Fruit fly (Drosophila melanogaster) whole organism, embryonic: Measurements from ENCODE around the gene CG15553.

ENCODE experiments used
- Ada2b ChIP-seq: fragments of 200-800 bp; sonication (Bioruptor generic); IDR thresholded peaks from 2 replicates; pipeline ENCODE4 v1.3.6; 2022; ENCODE audit warnings: missing biosample characterization, missing genetic modification characterization
- B-H1 ChIP-seq: fragments of 200-800 bp; sonication (Bioruptor generic); IDR thresholded peaks from 3 replicates; pipeline ENCODE4 v1.3.6; 2022; ENCODE audit warnings: missing biosample characterization, missing genetic modification characterization
- Blimp-1 ChIP-seq: fragments of 200-800 bp; sonication (Bioruptor generic); optimal IDR thresholded peaks from 3 replicates; lab custom pipeline; 2018; ENCODE audit warnings: missing biosample characterization, missing genetic modification characterization, mild to moderate bottlenecking, moderate library complexity, missing genetic modification reagents
- BtbVII ChIP-seq: fragments of 200-800 bp; sonication (Bioruptor generic); optimal IDR thresholded peaks from 3 replicates; lab custom pipeline; 2017; ENCODE audit warnings: missing biosample characterization, mild to moderate bottlenecking, missing genetic modification characterization
- CG10565 ChIP-seq: fragments of 200-800 bp; sonication (Bioruptor generic); optimal IDR thresholded peaks from 3 replicates; lab custom pipeline; 2016; ENCODE audit warnings: missing biosample characterization, mild to moderate bottlenecking, missing genetic modification characterization
- CG13287 ChIP-seq: fragments of 200-800 bp; sonication (Bioruptor generic); IDR thresholded peaks from 2 replicates; pipeline ENCODE4 v1.3.6; 2022; ENCODE audit warnings: missing biosample characterization, missing genetic modification characterization; ENCODE audit not compliant: partially characterized antibody
- CG1529 ChIP-seq: fragments of 200-800 bp; sonication (Bioruptor generic); optimal IDR thresholded peaks from 3 replicates; lab custom pipeline; 2018; ENCODE audit warnings: missing biosample characterization, missing genetic modification characterization
- CG17385 ChIP-seq: fragments of 200-800 bp; sonication (Bioruptor generic); optimal IDR thresholded peaks from 3 replicates; lab custom pipeline; 2018; ENCODE audit warnings: missing biosample characterization, mild to moderate bottlenecking, missing genetic modification characterization
- CG18599 ChIP-seq: fragments of 200-800 bp; sonication (Bioruptor generic); optimal IDR thresholded peaks from 3 replicates; lab custom pipeline; 2017; ENCODE audit warnings: missing biosample characterization, missing genetic modification characterization, mild to moderate bottlenecking, moderate library complexity, missing genetic modification reagents
- CG18764 ChIP-seq: fragments of 200-800 bp; sonication (Bioruptor generic); optimal IDR thresholded peaks from 3 replicates; lab custom pipeline; 2016; ENCODE audit warnings: missing biosample characterization, missing genetic modification characterization
- CG31224 ChIP-seq: fragments of 200-800 bp; sonication (Bioruptor generic); IDR thresholded peaks from 2 replicates; pipeline ENCODE4 v1.3.6; 2022; ENCODE audit warnings: missing biosample characterization, missing genetic modification characterization
- CG33557 ChIP-seq: fragments of 200-800 bp; sonication (Bioruptor generic); optimal IDR thresholded peaks from 2 replicates; lab custom pipeline; 2019; ENCODE audit warnings: missing biosample characterization, mild to moderate bottlenecking, missing genetic modification characterization, moderate library complexity
- CG3847 ChIP-seq: fragments of 200-800 bp; sonication (Bioruptor generic); IDR thresholded peaks from 2 replicates; pipeline ENCODE4 v1.3.6; 2022; ENCODE audit warnings: missing biosample characterization, missing genetic modification characterization
- CG4424 ChIP-seq: fragments of 200-800 bp; sonication (Bioruptor generic); optimal IDR thresholded peaks from 3 replicates; lab custom pipeline; 2016; ENCODE audit warnings: missing biosample characterization, missing genetic modification characterization
- CG6272 ChIP-seq: fragments of 200-800 bp; sonication (Bioruptor generic); IDR thresholded peaks from 2 replicates; pipeline ENCODE4 v1.3.6; 2022; ENCODE audit warnings: missing biosample characterization, missing genetic modification characterization
- CG6654 ChIP-seq: fragments of 200-800 bp; sonication (Bioruptor generic); optimal IDR thresholded peaks from 2 replicates; lab custom pipeline; 2017; ENCODE audit warnings: missing biosample characterization, mild to moderate bottlenecking, missing genetic modification characterization
- CG7556 ChIP-seq: fragments of 200-800 bp; sonication (Bioruptor generic); optimal IDR thresholded peaks from 2 replicates; lab custom pipeline; 2017; ENCODE audit warnings: missing biosample characterization, mild to moderate bottlenecking, missing genetic modification characterization
- CG7839 ChIP-seq: fragments of 200-800 bp; sonication (Bioruptor generic); optimal IDR thresholded peaks from 3 replicates; lab custom pipeline; 2018; ENCODE audit warnings: missing biosample characterization, mild to moderate bottlenecking, missing genetic modification characterization, moderate library complexity
- CG7987 ChIP-seq: fragments of 200-800 bp; sonication (Bioruptor generic); optimal IDR thresholded peaks from 2 replicates; lab custom pipeline; 2018; ENCODE audit warnings: missing biosample characterization, mild to moderate bottlenecking, missing genetic modification characterization, moderate library complexity
- H2.0 ChIP-seq: fragments of 200-800 bp; sonication (Bioruptor generic); IDR thresholded peaks from 2 replicates; pipeline ENCODE4 v1.3.6; 2022; ENCODE audit warnings: missing biosample characterization, missing genetic modification characterization
- Hr3 ChIP-seq: fragments of 200-800 bp; sonication (Bioruptor generic); optimal IDR thresholded peaks from 3 replicates; lab custom pipeline; 2016; ENCODE audit warnings: missing biosample characterization, missing genetic modification characterization
- NfI ChIP-seq: fragments of 200-800 bp; sonication (Bioruptor generic); optimal IDR thresholded peaks from 3 replicates; lab custom pipeline; 2018; ENCODE audit warnings: missing biosample characterization, mild to moderate bottlenecking, missing genetic modification characterization, moderate library complexity
- Opbp ChIP-seq: fragments of 200-800 bp; sonication (Bioruptor generic); IDR thresholded peaks from 3 replicates; pipeline ENCODE4 v1.3.6; 2022; ENCODE audit warnings: missing biosample characterization, missing genetic modification characterization; ENCODE audit not compliant: partially characterized antibody
- Optix ChIP-seq: fragments of 200-800 bp; sonication (Bioruptor generic); IDR thresholded peaks from 3 replicates; pipeline ENCODE4 v1.3.6; 2022; ENCODE audit warnings: missing biosample characterization, missing genetic modification characterization
- Rx ChIP-seq: fragments of 200-800 bp; sonication (Bioruptor generic); IDR thresholded peaks from 2 replicates; pipeline ENCODE4 v1.3.6; 2022; ENCODE audit warnings: missing biosample characterization, missing genetic modification characterization
- Xbp1 ChIP-seq: fragments of 200-800 bp; sonication (Bioruptor generic); optimal IDR thresholded peaks from 3 replicates; lab custom pipeline; 2016; ENCODE audit warnings: missing biosample characterization, mild to moderate bottlenecking, missing genetic modification characterization
- al ChIP-seq: fragments of 200-800 bp; sonication (Bioruptor generic); IDR thresholded peaks from 2 replicates; pipeline ENCODE4 v1.3.6; 2022; ENCODE audit warnings: missing biosample characterization, missing genetic modification characterization
- ash1 ChIP-seq: fragments of 200-800 bp; sonication (Bioruptor generic); optimal IDR thresholded peaks from 2 replicates; lab custom pipeline; 2018; ENCODE audit warnings: missing biosample characterization, mild to moderate bottlenecking, missing genetic modification characterization
- chif ChIP-seq, 2 experiments: fragments of 200-800 bp; sonication (Bioruptor generic); optimal IDR thresholded peaks; 3 replicates each; lab custom pipeline; 2016; ENCODE audit warnings: missing biosample characterization in 2 of 2, missing genetic modification characterization in 2 of 2
- dmrt99B ChIP-seq: fragments of 200-800 bp; sonication (Bioruptor generic); optimal IDR thresholded peaks from 2 replicates; lab custom pipeline; 2018; ENCODE audit warnings: missing biosample characterization, mild to moderate bottlenecking, missing genetic modification characterization, moderate library complexity
- fd3F ChIP-seq: fragments of 200-800 bp; sonication (Bioruptor generic); optimal IDR thresholded peaks from 2 replicates; lab custom pipeline; 2018; ENCODE audit warnings: missing biosample characterization, mild to moderate bottlenecking, missing genetic modification characterization, moderate library complexity
- gem ChIP-seq: fragments of 200-800 bp; sonication (Bioruptor generic); optimal IDR thresholded peaks from 2 replicates; lab custom pipeline; 2019; ENCODE audit warnings: missing biosample characterization, mild to moderate bottlenecking, missing genetic modification characterization, moderate library complexity
- grau ChIP-seq: fragments of 200-800 bp; optimal IDR thresholded peaks from 3 replicates; lab custom pipeline; 2019; ENCODE audit warnings: missing biosample characterization, mild to moderate bottlenecking, missing genetic modification characterization, moderate library complexity
- gt ChIP-seq: fragments of 200-800 bp; sonication (Bioruptor generic); IDR thresholded peaks from 2 replicates; pipeline ENCODE4 v1.3.6; 2022; ENCODE audit warnings: missing biosample characterization, missing genetic modification characterization
- her ChIP-seq: fragments of 200-800 bp; sonication (Bioruptor generic); optimal IDR thresholded peaks from 2 replicates; lab custom pipeline; 2016; ENCODE audit warnings: missing biosample characterization, missing genetic modification characterization
- inv ChIP-seq: fragments of 200-800 bp; sonication (Bioruptor generic); IDR thresholded peaks from 2 replicates; pipeline ENCODE4 v1.3.6; 2022; ENCODE audit warnings: missing biosample characterization, missing genetic modification characterization; ENCODE audit not compliant: partially characterized antibody
- lbe ChIP-seq: fragments of 200-800 bp; sonication (Bioruptor generic); optimal IDR thresholded peaks from 2 replicates; lab custom pipeline; 2016; ENCODE audit warnings: missing biosample characterization, mild to moderate bottlenecking, missing genetic modification characterization
- maf-S ChIP-seq: fragments of 200-800 bp; sonication (Bioruptor generic); optimal IDR thresholded peaks from 2 replicates; lab custom pipeline; 2016; ENCODE audit warnings: missing biosample characterization, missing genetic modification characterization
- nau ChIP-seq: fragments of 200-800 bp; sonication (Bioruptor generic); optimal IDR thresholded peaks from 3 replicates; lab custom pipeline; 2017; ENCODE audit warnings: missing biosample characterization, mild to moderate bottlenecking, missing genetic modification characterization, missing genetic modification reagents
- ro ChIP-seq: fragments of 200-800 bp; sonication (Bioruptor generic); IDR thresholded peaks from 2 replicates; pipeline ENCODE4 v1.3.6; 2022; ENCODE audit warnings: missing biosample characterization, missing genetic modification characterization
- sens ChIP-seq: fragments of 200-800 bp; sonication (Bioruptor generic); peaks from one replicate; lab custom pipeline; 2016; ENCODE audit warnings: missing biosample characterization, missing genetic modification characterization
- sens-2 ChIP-seq: fragments of 200-800 bp; sonication (Bioruptor generic); IDR thresholded peaks from 2 replicates; pipeline ENCODE4 v1.3.6; 2022; ENCODE audit warnings: missing biosample characterization, missing genetic modification characterization
- slp2 ChIP-seq: fragments of 200-800 bp; sonication (Bioruptor generic); optimal IDR thresholded peaks from 2 replicates; lab custom pipeline; 2016; ENCODE audit warnings: missing biosample characterization, missing genetic modification characterization
- ssp ChIP-seq: fragments of 200-800 bp; sonication (Bioruptor generic); IDR thresholded peaks from 2 replicates; pipeline ENCODE4 v1.3.6; 2022; ENCODE audit warnings: missing biosample characterization, missing genetic modification characterization
- sug ChIP-seq: fragments of 200-800 bp; optimal IDR thresholded peaks from 2 replicates; lab custom pipeline; 2019; ENCODE audit warnings: missing biosample characterization, mild to moderate bottlenecking, missing genetic modification characterization, moderate library complexity
- tll ChIP-seq, 2 experiments: fragments of 200-800 bp in 1 of 2; fragments of >200 bp in 1 of 2; sonication (Bioruptor generic) in 1 of 2; optimal IDR thresholded peaks; 2 replicates each; lab custom pipeline; 2017 to 2019; ENCODE audit warnings: missing biosample characterization in 2 of 2, missing genetic modification characterization in 2 of 2, mild to moderate bottlenecking in 1 of 2, moderate library complexity in 1 of 2
- ttk ChIP-seq: fragments of 200-800 bp; sonication (Bioruptor generic); IDR thresholded peaks from 2 replicates; pipeline ENCODE4 v2.1.2; 2022; ENCODE audit warnings: missing biosample characterization, missing genetic modification characterization
- usp ChIP-seq: fragments of >200 bp; optimal IDR thresholded peaks from 2 replicates; lab custom pipeline; 2017; ENCODE audit warnings: missing biosample characterization, missing genetic modification characterization
- vfl ChIP-seq: fragments of 200-800 bp; sonication (Bioruptor generic); optimal IDR thresholded peaks from 2 replicates; lab custom pipeline; 2016; ENCODE audit warnings: missing biosample characterization, missing genetic modification characterization

CG15553 gene

DNA sequence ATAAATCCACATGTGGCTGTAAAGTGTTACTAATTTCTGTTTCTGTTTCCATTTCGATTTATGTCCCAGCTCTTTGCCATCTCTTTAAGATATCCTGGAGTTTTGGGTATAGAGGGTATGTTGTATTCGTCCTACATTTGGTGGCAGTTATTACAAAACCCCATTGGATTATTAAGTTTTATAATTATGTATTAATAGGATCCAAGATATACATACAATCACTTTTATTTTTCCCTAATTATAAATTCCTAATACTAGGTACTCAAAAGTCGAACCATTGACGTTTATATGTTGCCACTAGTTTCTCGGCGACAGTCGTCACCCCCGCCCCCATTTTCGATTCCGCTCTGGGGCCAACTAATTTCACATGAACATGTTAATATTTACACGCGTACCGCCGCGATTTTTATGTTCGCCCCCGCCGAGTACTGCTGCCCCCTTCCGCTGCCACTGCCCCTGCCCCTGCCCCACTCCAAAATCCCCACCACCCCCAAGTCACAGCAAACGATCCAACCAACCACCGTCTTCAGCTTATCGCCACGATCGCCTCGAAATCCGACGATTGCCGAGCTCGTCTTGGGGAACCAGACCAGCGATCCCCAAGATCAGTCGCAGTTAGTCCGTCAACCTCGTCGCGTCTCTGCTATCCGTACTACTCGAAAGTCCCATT is 36.2 kb downstream of the CG15553 start, which contains the start of gene Sox100B (continued):
- TF ChIP-seq CG1529 (GFP tag; lab: Kevin White, UChicago): peak; percentile 59
- TF ChIP-seq inv: no peak
- TF ChIP-seq Opbp (GFP tag; lab: Robert Waterston, UW): no peak
- peak; percentile 95 for TF ChIP-seq sens (GFP tag; lab: Kevin White, UChicago)
- TF ChIP-seq nau (GFP tag; lab: Kevin White, UChicago): no peak
- TF ChIP-seq CG33557 (GFP tag; lab: Kevin White, UChicago): peak; percentile 87
- TF ChIP-seq usp: no peak
- TF ChIP-seq maf-S (GFP tag; lab: Kevin White, UChicago): no peak
- TF ChIP-seq vfl (GFP tag; lab: Kevin White, UChicago): no peak
- peak; percentile 47; the same call in 1 of the 2 replicates for TF ChIP-seq ttk (GFP tag; lab: Robert Waterston, UW)
- TF ChIP-seq her: no peak
- peak; percentile 18 for TF ChIP-seq CG18599 (GFP tag; lab: Kevin White, UChicago)
- TF ChIP-seq ash1 (GFP tag; lab: Kevin White, UChicago): no peak
- TF ChIP-seq CG13287 (GFP tag; lab: Robert Waterston, UW): no peak
- TF ChIP-seq fd3F (GFP tag; lab: Kevin White, UChicago): no peak
- TF ChIP-seq gt (GFP tag; lab: Robert Waterston, UW): peak; percentile 36; the same call in 1 of the 2 replicates
- peak in 1 of 2 experiments; percentile 25 for TF ChIP-seq tll (GFP tag; optimal IDR thresholded peaks at IDR 0.05; lab: Kevin White, UChicago)
- TF ChIP-seq Optix (GFP tag; lab: Robert Waterston, UW): peak; percentile 49; the same call in 2 of the 3 replicates
- peak; percentile 53 for TF ChIP-seq CG31224
- peak; percentile 49 for TF ChIP-seq CG7556
- peak; percentile 45 for TF ChIP-seq Xbp1 (GFP tag; lab: Kevin White, UChicago)
- no peak for TF ChIP-seq CG6654 (GFP tag; lab: Kevin White, UChicago)
- TF ChIP-seq CG17385: peak; percentile 36
- peak; percentile 78 for TF ChIP-seq CG7839 (tag; lab: Kevin White, UChicago)
- TF ChIP-seq lbe: no peak
- peak; percentile 53 for TF ChIP-seq ssp (GFP tag; lab: Robert Waterston, UW)
- no peak for TF ChIP-seq slp2 (GFP tag; lab: Kevin White, UChicago)
- peak; percentile 63 for TF ChIP-seq ro
- TF ChIP-seq H2.0 (GFP tag; lab: Robert Waterston, UW): peak; percentile 18; the same call in 1 of the 2 replicates
- TF ChIP-seq sug: peak; percentile 8
- no peak for TF ChIP-seq al
- TF ChIP-seq CG18764 (GFP tag; lab: Kevin White, UChicago): peak; percentile 34
- 0 out of 2 replicates have a peak, but pooled peaks have one; percentile 51 for TF ChIP-seq sens-2 (GFP tag; lab: Robert Waterston, UW)
- peak; percentile 64 for TF ChIP-seq CG4424 (GFP tag; lab: Kevin White, UChicago)
- 0 out of 3 replicates have a peak, but pooled peaks have one; percentile 38 for TF ChIP-seq B-H1 (GFP tag; lab: Robert Waterston, UW)
- TF ChIP-seq grau (tag; lab: Kevin White, UChicago): peak; percentile 73
- peak; percentile 60; the same call in 1 of the 2 replicates for TF ChIP-seq CG6272 (GFP tag; lab: Robert Waterston, UW)
- TF ChIP-seq Hr3 (GFP tag; lab: Kevin White, UChicago): peak; percentile 50
- 0 out of 2 replicates have a peak, but pooled peaks have one; percentile 32 for TF ChIP-seq CG3847
- peak; percentile 10 for TF ChIP-seq NfI (GFP tag; lab: Kevin White, UChicago)
- peak; percentile 70 for TF ChIP-seq Blimp-1 (GFP tag; lab: Kevin White, UChicago)
- no peak for TF ChIP-seq CG10565 (GFP tag; lab: Kevin White, UChicago)
- TF ChIP-seq Ada2b (GFP tag; lab: Robert Waterston, UW): peak; percentile 53
- peak; percentile 42; the same call in 1 of the 2 replicates for TF ChIP-seq Rx (GFP tag; lab: Robert Waterston, UW)
- TF ChIP-seq CG7987: no peak
- peak; percentile 86 for TF ChIP-seq gem
- TF ChIP-seq chif (GFP tag; optimal IDR thresholded peaks at IDR 0.05; lab: Kevin White, UChicago): peak; percentile 52 to 59
- TF ChIP-seq dmrt99B (tag; lab: Kevin White, UChicago): peak; percentile 69
- TF ChIP-seq BtbVII (GFP tag; lab: Kevin White, UChicago): no peak
